Worm (Caenorhabditis elegans) whole organism, L4/young adult: ENCODE results near the gene cnc-5.

Source experiments
- W03F9.2 ChIP-seq: fragments of 150-350 bp; optimal IDR thresholded peaks from 2 replicates; lab custom pipeline; 2014; ENCODE audit warnings: missing biosample characterization, missing genetic modification characterization
- dao-5 ChIP-seq: sonication (generic microtip); optimal IDR thresholded peaks from 2 replicates; lab custom pipeline; 2016; ENCODE audit warnings: missing genotype, missing genetic modification characterization, moderate library complexity, missing compliant biosample characterization
- him-1 ChIP-seq: sonication (generic microtip); optimal IDR thresholded peaks from 2 replicates; lab custom pipeline; 2016; ENCODE audit warnings: missing genotype, missing genetic modification reagents, missing genetic modification characterization, missing compliant biosample characterization

ce11 chrV:1460069-1460468, 14.9 kb downstream of the cnc-5 start, which contains the start of gene hacd-1:
- TF ChIP-seq W03F9.2 (tag; lab: Kevin White, UChicago) (no peak), dao-5 (tag; lab: Kevin White, UChicago) (no peak), him-1 (tag; lab: Kevin White, UChicago) (no peak)
